Worm (Caenorhabditis elegans) whole organism, early embryonic: ENCODE data around the gene daf-42.

Experiments
- aly-1 ChIP-seq: sonication (generic microtip); optimal IDR thresholded peaks from 2 replicates; lab custom pipeline; 2016; ENCODE audit warnings: missing genetic modification characterization, missing compliant biosample characterization
- ama-1 ChIP-seq: fragments of 150-350 bp; optimal IDR thresholded peaks from 2 replicates; lab custom pipeline; 2014
- flt-1 ChIP-seq: fragments of 200-800 bp; sonication (Bioruptor generic); IDR thresholded peaks from 2 replicates; pipeline ENCODE4 v1.3.6; 2022; ENCODE audit warnings: missing genetic modification characterization, missing compliant biosample characterization
- hmg-4 ChIP-seq: fragments of 200-800 bp; sonication (Bioruptor generic); optimal IDR thresholded peaks from 2 replicates; lab custom pipeline; 2018; ENCODE audit warnings: mild to moderate bottlenecking, missing genetic modification characterization, missing compliant biosample characterization
- hnd-1 ChIP-seq: sonication (generic microtip); optimal IDR thresholded peaks from 2 replicates; lab custom pipeline; 2016; ENCODE audit warnings: missing genetic modification characterization, missing compliant biosample characterization
- pes-1 ChIP-seq: fragments of 200-800 bp; sonication (Bioruptor generic); IDR thresholded peaks from 2 replicates; pipeline ENCODE4 v1.3.6; 2022; ENCODE audit warnings: missing genetic modification reagents, missing genetic modification characterization, missing compliant biosample characterization
- scrt-1 ChIP-seq: fragments of 200-800 bp; sonication (Bioruptor generic); IDR thresholded peaks from 2 replicates; pipeline ENCODE4 v1.3.6; 2022; ENCODE audit warnings: missing genetic modification characterization, missing compliant biosample characterization
- tbx-37 ChIP-seq: fragments of 200-800 bp; sonication (Bioruptor generic); conservative IDR thresholded peaks from 2 replicates; pipeline ENCODE4 v1.3.6; 2022; ENCODE audit warnings: missing genetic modification reagents, missing genetic modification characterization, missing compliant biosample characterization

DNA sequence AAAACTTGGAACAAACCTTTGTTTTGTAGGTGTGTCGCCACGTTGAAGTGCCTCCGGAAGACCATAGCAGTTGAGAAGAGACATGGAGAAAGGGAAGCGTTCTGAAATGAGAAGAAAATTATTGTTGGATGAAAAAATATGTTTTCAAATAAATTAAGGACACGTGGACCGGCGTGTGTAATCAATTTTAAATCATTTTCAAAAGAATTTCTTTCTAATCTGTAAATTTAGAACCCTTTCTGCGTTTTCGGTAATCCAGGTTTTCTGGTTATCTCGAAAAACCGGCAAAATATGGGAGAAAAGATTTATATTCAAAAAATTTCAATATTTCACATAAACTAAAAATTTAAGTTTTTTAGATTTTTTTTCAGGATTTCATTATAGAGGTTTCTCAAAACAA is 42.2 kb upstream of the daf-42 start, which contains the start of gene mob-3:
- TF ChIP-seq pes-1 (GFP tag; lab: Robert Waterston, UW) (no peak), hmg-4 (GFP tag; lab: Kevin White, UChicago) (no peak), ama-1 (lab: Kevin White, UChicago) (no peak), aly-1 (tag; lab: Kevin White, UChicago) (no peak), tbx-37 (GFP tag; lab: Robert Waterston, UW) (no peak), scrt-1 (GFP tag; lab: Robert Waterston, UW) (no peak), hnd-1 (tag; lab: Kevin White, UChicago) (no peak), flt-1 (GFP tag; lab: Robert Waterston, UW) (no peak)
